Fruit fly (Drosophila melanogaster) whole organism, embryonic: ENCODE measurements around the gene Wdr62.

ENCODE experiments used
- Adf1 ChIP-seq: fragments of 200-800 bp; sonication (Bioruptor generic); IDR thresholded peaks from 2 replicates; pipeline ENCODE4 v1.3.6; 2022; ENCODE audit warnings: missing biosample characterization, missing genetic modification characterization
- Atf6 ChIP-seq: fragments of 200-800 bp; sonication (Bioruptor generic); IDR thresholded peaks from 2 replicates; pipeline ENCODE4 v1.3.6; 2022; ENCODE audit warnings: missing biosample characterization, missing genetic modification characterization
- Blimp-1 ChIP-seq: fragments of 200-800 bp; sonication (Bioruptor generic); optimal IDR thresholded peaks from 3 replicates; lab custom pipeline; 2018; ENCODE audit warnings: missing biosample characterization, missing genetic modification characterization, mild to moderate bottlenecking, moderate library complexity, missing genetic modification reagents
- CG10979 ChIP-seq: fragments of 200-800 bp; sonication (Bioruptor generic); optimal IDR thresholded peaks from 2 replicates; lab custom pipeline; 2018; ENCODE audit warnings: missing biosample characterization, mild to moderate bottlenecking, missing genetic modification characterization, moderate library complexity
- CG11456 ChIP-seq: fragments of 200-800 bp; sonication (Bioruptor generic); IDR thresholded peaks from 3 replicates; pipeline ENCODE4 v1.3.6; 2022; ENCODE audit warnings: missing biosample characterization, missing genetic modification characterization
- CG11696 ChIP-seq: fragments of 200-800 bp; sonication (Bioruptor generic); IDR thresholded peaks from 2 replicates; pipeline ENCODE4 v1.3.6; 2022; ENCODE audit warnings: missing biosample characterization, missing genetic modification characterization
- CG13296 ChIP-seq: fragments of 200-800 bp; sonication (Bioruptor generic); optimal IDR thresholded peaks from 3 replicates; lab custom pipeline; 2018; ENCODE audit warnings: missing biosample characterization, mild to moderate bottlenecking, missing genetic modification characterization
- CG14860 ChIP-seq: fragments of 200-800 bp; sonication (Bioruptor generic); IDR thresholded peaks from 3 replicates; pipeline ENCODE4 v1.3.6; 2022; ENCODE audit warnings: missing biosample characterization, missing genetic modification characterization; ENCODE audit not compliant: partially characterized antibody
- CG15073 ChIP-seq: fragments of 200-800 bp; sonication (Bioruptor generic); optimal IDR thresholded peaks from 2 replicates; lab custom pipeline; 2016; ENCODE audit warnings: missing biosample characterization, missing genetic modification characterization
- CG1529 ChIP-seq: fragments of 200-800 bp; sonication (Bioruptor generic); optimal IDR thresholded peaks from 3 replicates; lab custom pipeline; 2018; ENCODE audit warnings: missing biosample characterization, missing genetic modification characterization
- CG15696 ChIP-seq: fragments of 200-800 bp; sonication (Bioruptor generic); optimal IDR thresholded peaks from 2 replicates; lab custom pipeline; 2019; ENCODE audit warnings: missing biosample characterization, mild to moderate bottlenecking, missing genetic modification characterization, moderate library complexity
- CG17361 ChIP-seq: fragments of 200-800 bp; sonication (Bioruptor generic); IDR thresholded peaks from 3 replicates; pipeline ENCODE4 v1.3.6; 2022; ENCODE audit warnings: missing biosample characterization, missing genetic modification characterization
- CG2202 ChIP-seq: fragments of 200-800 bp; sonication (Bioruptor generic); optimal IDR thresholded peaks from 2 replicates; lab custom pipeline; 2018; ENCODE audit warnings: missing biosample characterization, mild to moderate bottlenecking, missing genetic modification characterization
- CG4282 ChIP-seq: fragments of 200-800 bp; sonication (Bioruptor generic); optimal IDR thresholded peaks from 2 replicates; lab custom pipeline; 2016; ENCODE audit warnings: missing biosample characterization, missing genetic modification characterization
- CG4404 ChIP-seq: fragments of 200-800 bp; sonication (Bioruptor generic); IDR thresholded peaks from 2 replicates; pipeline ENCODE4 v1.3.6; 2022; ENCODE audit warnings: missing biosample characterization, missing genetic modification characterization
- CG4617 ChIP-seq: fragments of 200-800 bp; sonication (Bioruptor generic); optimal IDR thresholded peaks from 3 replicates; lab custom pipeline; 2016; ENCODE audit warnings: missing biosample characterization, missing genetic modification characterization, borderline replicate concordance
- CG5245 ChIP-seq: fragments of 200-800 bp; sonication (Bioruptor generic); optimal IDR thresholded peaks from 3 replicates; lab custom pipeline; 2016; ENCODE audit warnings: missing biosample characterization, missing genetic modification characterization
- CG6254 ChIP-seq: fragments of 200-800 bp; sonication (Bioruptor generic); optimal IDR thresholded peaks from 3 replicates; lab custom pipeline; 2017; ENCODE audit warnings: mild to moderate bottlenecking, missing biosample characterization, missing genetic modification reagents, missing genetic modification characterization
- CG7786 ChIP-seq: fragments of 200-800 bp; sonication (Bioruptor generic); optimal IDR thresholded peaks from 2 replicates; lab custom pipeline; 2016; ENCODE audit warnings: missing biosample characterization, missing genetic modification characterization
- CG8388 ChIP-seq: fragments of 200-800 bp; sonication (Bioruptor generic); optimal IDR thresholded peaks from 2 replicates; lab custom pipeline; 2019; ENCODE audit warnings: missing biosample characterization, mild to moderate bottlenecking, missing genetic modification characterization, moderate library complexity
- CG8924 ChIP-seq: fragments of 200-800 bp; optimal IDR thresholded peaks from 3 replicates; lab custom pipeline; 2019; ENCODE audit warnings: missing biosample characterization, mild to moderate bottlenecking, missing genetic modification characterization, moderate library complexity
- Camta ChIP-seq: fragments of 200-800 bp; sonication (Bioruptor generic); optimal IDR thresholded peaks from 2 replicates; lab custom pipeline; 2016; ENCODE audit warnings: missing biosample characterization, missing genetic modification characterization
- Hand ChIP-seq: fragments of 200-800 bp; sonication (Bioruptor generic); optimal IDR thresholded peaks from 2 replicates; lab custom pipeline; 2017; ENCODE audit warnings: mild to moderate bottlenecking, missing biosample characterization, missing genetic modification reagents, missing genetic modification characterization
- Hr39 ChIP-seq: fragments of >200 bp; optimal IDR thresholded peaks from 2 replicates; lab custom pipeline; 2017
- MTF-1 ChIP-seq: fragments of 200-800 bp; sonication (Bioruptor generic); optimal IDR thresholded peaks from 2 replicates; lab custom pipeline; 2018; ENCODE audit warnings: missing biosample characterization, mild to moderate bottlenecking, missing genetic modification characterization, borderline replicate concordance
- Myb ChIP-seq: fragments of 200-800 bp; sonication (Bioruptor generic); optimal IDR thresholded peaks from 2 replicates; lab custom pipeline; 2016; ENCODE audit warnings: missing biosample characterization, missing genetic modification characterization
- Scr ChIP-seq: fragments of 200-800 bp; sonication (Bioruptor generic); IDR thresholded peaks from 2 replicates; pipeline ENCODE4 v1.3.6; 2022; ENCODE audit warnings: missing biosample characterization, missing genetic modification characterization; ENCODE audit not compliant: partially characterized antibody
- bcd ChIP-seq: fragments of 200-800 bp; sonication (Bioruptor generic); optimal IDR thresholded peaks from 2 replicates; lab custom pipeline; 2017; ENCODE audit warnings: missing biosample characterization, mild to moderate bottlenecking, missing genetic modification characterization
- br ChIP-seq: fragments of >200 bp; optimal IDR thresholded peaks from 2 replicates; lab custom pipeline; 2017
- cas ChIP-seq: fragments of 200-800 bp; sonication (Bioruptor generic); IDR thresholded peaks from 2 replicates; pipeline ENCODE4 v1.3.6; 2022; ENCODE audit warnings: missing biosample characterization, missing genetic modification characterization
- chn ChIP-seq: fragments of 200-800 bp; sonication (Bioruptor generic); optimal IDR thresholded peaks from 2 replicates; lab custom pipeline; 2016; ENCODE audit warnings: missing biosample characterization, missing genetic modification characterization
- croc ChIP-seq: fragments of 200-800 bp; sonication (Bioruptor generic); conservative IDR thresholded peaks from 3 replicates; pipeline ENCODE4 v1.3.6; 2022; ENCODE audit warnings: missing biosample characterization, missing genetic modification characterization
- dmrt11E ChIP-seq: fragments of 200-800 bp; sonication (Bioruptor generic); optimal IDR thresholded peaks from 3 replicates; lab custom pipeline; 2018; ENCODE audit warnings: missing biosample characterization, mild to moderate bottlenecking, missing genetic modification characterization, moderate library complexity
- ftz-f1 ChIP-seq: fragments of 200-800 bp; sonication (Bioruptor generic); optimal IDR thresholded peaks from 2 replicates; lab custom pipeline; 2016; ENCODE audit warnings: missing biosample characterization, missing genetic modification characterization
- fu2 ChIP-seq: fragments of 200-800 bp; sonication (Bioruptor generic); optimal IDR thresholded peaks from 2 replicates; lab custom pipeline; 2016; ENCODE audit warnings: missing biosample characterization, missing genetic modification characterization
- gro ChIP-seq: fragments of 200-800 bp; sonication (Bioruptor generic); optimal IDR thresholded peaks from 2 replicates; lab custom pipeline; 2016; ENCODE audit warnings: missing biosample characterization, missing genetic modification characterization
- gsb-n ChIP-seq: fragments of 200-800 bp; sonication (Bioruptor generic); optimal IDR thresholded peaks from 3 replicates; lab custom pipeline; 2018; ENCODE audit warnings: missing biosample characterization, mild to moderate bottlenecking, missing genetic modification characterization
- insv ChIP-seq, 2 experiments: fragments of 200-800 bp; sonication (Bioruptor generic); optimal IDR thresholded peaks; 3 replicates each; lab custom pipeline; 2016 to 2018; ENCODE audit warnings: missing biosample characterization in 2 of 2, missing genetic modification characterization in 2 of 2
- jing ChIP-seq: fragments of 200-800 bp; sonication (Bioruptor generic); optimal IDR thresholded peaks from 2 replicates; lab custom pipeline; 2018; ENCODE audit warnings: missing biosample characterization, mild to moderate bottlenecking, missing genetic modification characterization
- kni ChIP-seq: fragments of 200-800 bp; sonication (Bioruptor generic); optimal IDR thresholded peaks from 3 replicates; lab custom pipeline; 2017; ENCODE audit warnings: mild to moderate bottlenecking, missing biosample characterization, missing genetic modification reagents, missing genetic modification characterization
- mld ChIP-seq: fragments of 200-800 bp; sonication (Bioruptor generic); IDR thresholded peaks from 3 replicates; pipeline ENCODE4 v1.3.6; 2022; ENCODE audit warnings: missing biosample characterization, missing genetic modification characterization; ENCODE audit not compliant: partially characterized antibody
- oc ChIP-seq: fragments of 200-800 bp; sonication (Bioruptor generic); optimal IDR thresholded peaks from 2 replicates; lab custom pipeline; 2018; ENCODE audit warnings: missing biosample characterization, mild to moderate bottlenecking, missing genetic modification characterization, moderate library complexity
- otp ChIP-seq: fragments of 200-800 bp; sonication (Bioruptor generic); IDR thresholded peaks from 3 replicates; pipeline ENCODE4, ENCODE4 v1.3.6; 2022; ENCODE audit warnings: missing biosample characterization, missing genetic modification characterization
- sens ChIP-seq: fragments of 200-800 bp; sonication (Bioruptor generic); peaks from one replicate; lab custom pipeline; 2016; ENCODE audit warnings: missing biosample characterization, missing genetic modification characterization
- seq ChIP-seq: fragments of 200-800 bp; sonication (Bioruptor generic); IDR thresholded peaks from 2 replicates; pipeline ENCODE4 v1.3.6; 2022; ENCODE audit warnings: missing biosample characterization, missing genetic modification characterization
- slp2 ChIP-seq: fragments of 200-800 bp; sonication (Bioruptor generic); optimal IDR thresholded peaks from 2 replicates; lab custom pipeline; 2016; ENCODE audit warnings: missing biosample characterization, missing genetic modification characterization
- sr ChIP-seq: fragments of 200-800 bp; sonication (Bioruptor generic); IDR thresholded peaks from 3 replicates; pipeline ENCODE4 v1.3.6; 2022; ENCODE audit warnings: missing biosample characterization, missing genetic modification characterization
- ttk ChIP-seq: fragments of 200-800 bp; sonication (Bioruptor generic); IDR thresholded peaks from 2 replicates; pipeline ENCODE4 v2.1.2; 2022; ENCODE audit warnings: missing biosample characterization, missing genetic modification characterization
- zen2 ChIP-seq: fragments of 200-800 bp; sonication (Bioruptor generic); IDR thresholded peaks from 3 replicates; pipeline ENCODE4 v1.3.6; 2022; ENCODE audit warnings: missing biosample characterization, missing genetic modification characterization; ENCODE audit not compliant: partially characterized antibody
- zfh1 ChIP-seq: fragments of 200-800 bp; sonication (Bioruptor generic); IDR thresholded peaks from 3 replicates; pipeline ENCODE4 v1.3.6; 2022; ENCODE audit warnings: missing biosample characterization, missing genetic modification characterization
- zfh2 ChIP-seq: fragments of 200-800 bp; sonication (Bioruptor generic); optimal IDR thresholded peaks from 2 replicates; lab custom pipeline; 2016; ENCODE audit warnings: missing biosample characterization, missing genetic modification characterization

The Wdr62 gene

DNA sequence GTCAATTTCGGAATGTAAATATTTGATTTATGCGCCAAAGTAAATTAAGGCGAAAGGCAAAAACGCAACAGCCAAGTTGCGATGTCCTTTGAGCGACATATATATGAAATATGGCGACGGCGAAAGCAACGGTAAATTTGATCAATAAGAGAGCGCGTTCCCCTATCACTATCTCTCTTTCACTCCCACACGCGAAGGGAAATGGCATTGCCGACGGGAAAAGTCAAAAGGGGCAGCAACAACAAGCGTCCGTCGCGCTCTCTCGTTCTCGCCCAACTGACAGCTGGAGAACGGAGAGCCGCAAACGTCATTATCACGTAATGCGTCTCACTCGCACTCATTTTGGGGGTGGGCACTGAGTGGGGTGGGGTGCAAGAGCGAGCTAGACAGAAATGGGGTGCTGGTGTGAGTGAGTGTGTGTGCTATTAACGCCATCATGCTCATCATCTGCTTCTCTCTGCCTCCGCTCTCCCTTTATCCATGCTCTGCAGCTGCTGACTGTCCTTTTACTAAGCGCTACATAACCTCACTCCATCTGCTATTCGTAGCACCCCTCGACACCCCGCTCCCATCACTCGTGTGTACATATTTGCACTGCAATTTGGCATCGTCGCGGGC is 86.0 kb downstream of the Wdr62 start, which contains the start of gene erm (continued):
- TF ChIP-seq CG10979 (tag; lab: Kevin White, UChicago) (no peak), CG8924 (no peak), fu2 (GFP tag; lab: Kevin White, UChicago) (no peak), CG4617 (GFP tag; lab: Kevin White, UChicago) (no peak), CG4282 (no peak), CG17361 (no peak), Blimp-1 (GFP tag; lab: Kevin White, UChicago) (no peak), mld (GFP tag; lab: Robert Waterston, UW) (no peak), cas (GFP tag; lab: Robert Waterston, UW) (no peak), jing (no peak), CG14860 (GFP tag; lab: Robert Waterston, UW) (no peak), Camta (no peak), CG4404 (GFP tag; lab: Robert Waterston, UW) (no peak), MTF-1 (GFP tag; lab: Kevin White, UChicago) (peak; percentile 74), CG13296 (no peak), CG5245 (GFP tag; lab: Kevin White, UChicago) (no peak), slp2 (GFP tag; lab: Kevin White, UChicago) (no peak), ttk (GFP tag; lab: Robert Waterston, UW) (peak; percentile 42; the same call in 1 of the 2 replicates), Hr39 (no peak), gsb-n (tag; lab: Kevin White, UChicago) (peak; percentile 76), seq (GFP tag; lab: Robert Waterston, UW) (peak; percentile 90), oc (peak; percentile 74), zen2 (GFP tag; lab: Robert Waterston, UW) (no peak), CG7786 (GFP tag; lab: Kevin White, UChicago) (no peak), CG8388 (GFP tag; lab: Kevin White, UChicago) (no peak), zfh1 (no peak), bcd (no peak), CG11456 (GFP tag; lab: Robert Waterston, UW) (no peak), CG6254 (no peak), sr (GFP tag; lab: Robert Waterston, UW) (peak; percentile 60; the same call in 2 of the 3 replicates), gro (GFP tag; lab: Kevin White, UChicago) (no peak), ftz-f1 (GFP tag; lab: Kevin White, UChicago) (peak; percentile 46), sens (GFP tag; lab: Kevin White, UChicago) (peak; percentile 76), kni (GFP tag; lab: Kevin White, UChicago) (peak; percentile 37), Atf6 (GFP tag; lab: Robert Waterston, UW) (no peak), CG15696 (tag; lab: Kevin White, UChicago) (no peak), CG2202 (tag; lab: Kevin White, UChicago) (no peak), CG1529 (GFP tag; lab: Kevin White, UChicago) (no peak), otp (0 out of 3 replicates have a peak, but pooled peaks have one; percentile 5), insv (GFP tag; optimal IDR thresholded peaks at IDR 0.05; lab: Kevin White, UChicago) (peak in 1 of 2 experiments; percentile 85), Scr (GFP tag; lab: Robert Waterston, UW) (no peak), CG15073 (GFP tag; lab: Kevin White, UChicago) (no peak), Hand (GFP tag; lab: Kevin White, UChicago) (no peak), br (lab: Kevin White, UChicago) (no peak), chn (GFP tag; lab: Kevin White, UChicago) (no peak), Adf1 (GFP tag; lab: Robert Waterston, UW) (peak; percentile 91), croc (GFP tag; lab: Robert Waterston, UW) (no peak), Myb (GFP tag; lab: Kevin White, UChicago) (no peak), dmrt11E (tag; lab: Kevin White, UChicago) (no peak), CG11696 (GFP tag; lab: Robert Waterston, UW) (no peak), zfh2 (GFP tag; lab: Kevin White, UChicago) (no peak)
